Fruit fly (Drosophila melanogaster): ENCODE results near the gene Fer1.

DNA sequence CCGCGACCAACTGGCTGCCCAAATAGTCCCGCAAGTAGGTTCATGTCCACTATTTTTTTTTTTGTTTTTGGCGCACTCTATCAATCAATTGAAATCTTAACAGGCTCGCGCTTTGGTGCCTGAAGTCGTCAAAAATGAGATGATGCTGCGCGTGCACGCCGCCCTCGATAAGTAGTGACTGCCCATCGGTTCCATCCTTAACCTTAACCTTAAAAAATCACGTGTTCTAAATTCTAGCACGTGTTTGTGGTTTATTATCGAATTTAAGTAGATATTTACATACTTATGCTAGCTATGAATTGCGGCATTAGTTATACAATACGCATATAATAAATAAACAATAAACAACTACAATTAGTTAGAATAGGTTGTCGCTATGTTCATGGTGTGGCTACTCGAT is 41.6 kb upstream of the Fer1 start:
- no peak for TF ChIP-seq psq (optimal IDR thresholded peaks at IDR 0.05)
- TF ChIP-seq Dll (optimal IDR thresholded peaks at IDR 0.05) = no peak
- no peak for TF ChIP-seq CG8478 (optimal IDR thresholded peaks at IDR 0.05)
- no peak for TF ChIP-seq usp (GFP tag; optimal IDR thresholded peaks at IDR 0.05)
